Worm (Caenorhabditis elegans) whole organism, young adult: Measurements from ENCODE around the gene F18E9.7.
A peak's percentile ranks its signal among the peaks of the same experiment; 100 is the strongest.
"Not testable (repeated sequence)": the region's sequence is repeated elsewhere in the genome, so short reads cannot be mapped to it uniquely, and the experiment has no call there.

ENCODE experiments used
- B0019.2 ChIP-seq: fragments of 200-800 bp; sonication (Bioruptor generic); conservative IDR thresholded peaks from 2 replicates; pipeline ENCODE4 v1.3.6; 2022; ENCODE audit warnings: missing genetic modification reagents, missing genetic modification characterization, missing compliant biosample characterization
- C17E4.6 ChIP-seq: fragments of 200-800 bp; sonication (Bioruptor generic); IDR thresholded peaks from 2 replicates; pipeline ENCODE4 v1.3.6; 2022; ENCODE audit warnings: missing genetic modification reagents, missing genetic modification characterization, missing compliant biosample characterization
- D2030.7 ChIP-seq: fragments of 200-800 bp; sonication (Bioruptor generic); IDR thresholded peaks from 2 replicates; pipeline ENCODE4 v1.3.6; 2022; ENCODE audit warnings: missing genetic modification reagents, missing genetic modification characterization, missing compliant biosample characterization
- F10E7.11 ChIP-seq: sonication (generic microtip); optimal IDR thresholded peaks from 2 replicates; lab custom pipeline; 2017; ENCODE audit warnings: mild to moderate bottlenecking, missing genetic modification characterization, moderate library complexity, missing compliant biosample characterization
- F49E8.2 ChIP-seq: sonication (generic microtip); optimal IDR thresholded peaks from 3 replicates; lab custom pipeline; 2017; ENCODE audit warnings: missing genetic modification characterization, mild to moderate bottlenecking, missing compliant biosample characterization, antibody characterized with exemption, moderate library complexity; ENCODE audit not compliant: insufficient read depth
- F52B5.7 ChIP-seq: sonication (generic microtip); optimal IDR thresholded peaks from 2 replicates; lab custom pipeline; 2016; ENCODE audit warnings: mild to moderate bottlenecking, missing genetic modification characterization, missing compliant biosample characterization
- F55B11.4 ChIP-seq: sonication (generic microtip); optimal IDR thresholded peaks from 2 replicates; lab custom pipeline; 2016; ENCODE audit warnings: missing compliant biosample characterization, missing genetic modification characterization, borderline replicate concordance; ENCODE audit not compliant: insufficient read depth
- F57A8.1 ChIP-seq: fragments of 200-800 bp; sonication (Bioruptor generic); optimal IDR thresholded peaks from 2 replicates; lab custom pipeline; 2018; ENCODE audit warnings: mild to moderate bottlenecking, missing genetic modification characterization, moderate library complexity, missing compliant biosample characterization
- F57C9.4 ChIP-seq: sonication (generic microtip); optimal IDR thresholded peaks from 2 replicates; lab custom pipeline; 2017; ENCODE audit warnings: mild to moderate bottlenecking, missing genetic modification characterization, missing compliant biosample characterization
- K12H6.12 ChIP-seq: fragments of 200-800 bp; sonication (Bioruptor generic); optimal IDR thresholded peaks from 2 replicates; lab custom pipeline; 2018; ENCODE audit warnings: mild to moderate bottlenecking, missing genetic modification characterization, missing compliant biosample characterization
- T07F8.4 ChIP-seq: sonication (generic microtip); optimal IDR thresholded peaks from 2 replicates; lab custom pipeline; 2016; ENCODE audit warnings: mild to moderate bottlenecking, missing genetic modification characterization, moderate library complexity, missing compliant biosample characterization
- Y79H2A.3 ChIP-seq: fragments of 200-800 bp; sonication (Bioruptor generic); conservative IDR thresholded peaks from 2 replicates; pipeline ENCODE4 v1.3.6; 2022; ENCODE audit warnings: missing genetic modification reagents, missing genetic modification characterization, missing compliant biosample characterization
- Y95B8A.8 ChIP-seq: fragments of 200-800 bp; sonication (Bioruptor generic); IDR thresholded peaks from 2 replicates; pipeline ENCODE4 v1.3.6; 2022; ENCODE audit warnings: missing genetic modification reagents, missing genetic modification characterization, missing compliant biosample characterization
- atf-7 ChIP-seq: sonication (generic microtip); optimal IDR thresholded peaks from 2 replicates; lab custom pipeline; 2017; ENCODE audit warnings: mild to moderate bottlenecking, missing genetic modification characterization, missing compliant biosample characterization
- athp-1 ChIP-seq: sonication (generic microtip); optimal IDR thresholded peaks from 2 replicates; lab custom pipeline; 2017; ENCODE audit warnings: mild to moderate bottlenecking, missing genetic modification characterization, missing compliant biosample characterization
- attf-3 ChIP-seq: fragments of 200-800 bp; sonication (Bioruptor generic); conservative IDR thresholded peaks from 2 replicates; pipeline ENCODE4 v1.3.6; 2022; ENCODE audit warnings: missing genetic modification reagents, missing genetic modification characterization, missing compliant biosample characterization
- attf-5 ChIP-seq: fragments of 200-800 bp; sonication (Bioruptor generic); optimal IDR thresholded peaks from 2 replicates; lab custom pipeline; 2018; ENCODE audit warnings: mild to moderate bottlenecking, missing genetic modification characterization, missing compliant biosample characterization
- bed-1 ChIP-seq: fragments of 200-800 bp; sonication (Bioruptor generic); IDR thresholded peaks from 2 replicates; pipeline ENCODE4 v1.3.6; 2022; ENCODE audit warnings: missing genetic modification reagents, missing genetic modification characterization, missing compliant biosample characterization
- bed-2 ChIP-seq: fragments of 200-800 bp; sonication (Bioruptor generic); IDR thresholded peaks from 2 replicates; pipeline ENCODE4 v1.3.6; 2022; ENCODE audit warnings: missing genetic modification reagents, missing genetic modification characterization, missing compliant biosample characterization
- ccch-3 ChIP-seq: fragments of 200-800 bp; sonication (Bioruptor generic); optimal IDR thresholded peaks from 2 replicates; lab custom pipeline; 2018; ENCODE audit warnings: mild to moderate bottlenecking, missing genetic modification characterization, missing compliant biosample characterization
- cebp-2 ChIP-seq: fragments of 200-800 bp; sonication (Bioruptor generic); IDR thresholded peaks from 2 replicates; pipeline ENCODE4 v1.3.6; 2022; ENCODE audit warnings: missing genetic modification characterization, missing compliant biosample characterization
- ceh-100 ChIP-seq: fragments of 200-800 bp; sonication (Bioruptor generic); IDR thresholded peaks from 2 replicates; pipeline ENCODE4 v1.3.6; 2022; ENCODE audit warnings: missing genetic modification reagents, missing genetic modification characterization, missing compliant biosample characterization
- ceh-27 ChIP-seq: fragments of 200-800 bp; sonication (Bioruptor generic); optimal IDR thresholded peaks from 2 replicates; lab custom pipeline; 2018; ENCODE audit warnings: mild to moderate bottlenecking, missing genetic modification characterization, moderate library complexity, missing compliant biosample characterization
- ceh-58 ChIP-seq: fragments of 200-800 bp; sonication (Bioruptor generic); IDR thresholded peaks from 2 replicates; pipeline ENCODE4 v1.3.6; 2022; ENCODE audit warnings: missing genetic modification characterization, missing compliant biosample characterization
- dox-1 ChIP-seq: fragments of 200-800 bp; sonication (Bioruptor generic); IDR thresholded peaks from 2 replicates; pipeline ENCODE4 v1.3.6; 2022; ENCODE audit warnings: missing genetic modification reagents, missing genetic modification characterization, missing compliant biosample characterization
- dpff-1 ChIP-seq: sonication (generic microtip); optimal IDR thresholded peaks from 2 replicates; lab custom pipeline; 2017; ENCODE audit warnings: mild to moderate bottlenecking, missing genetic modification characterization, missing compliant biosample characterization
- egl-18 ChIP-seq: fragments of 200-800 bp; sonication (Bioruptor generic); IDR thresholded peaks from 2 replicates; pipeline ENCODE4 v1.3.6; 2022; ENCODE audit warnings: missing genetic modification reagents, missing genetic modification characterization, missing compliant biosample characterization
- ekl-4 ChIP-seq: fragments of 200-800 bp; sonication (Bioruptor generic); IDR thresholded peaks from 2 replicates; pipeline ENCODE4 v1.3.6; 2022; ENCODE audit warnings: missing genetic modification reagents, missing genetic modification characterization, missing compliant biosample characterization
- fkh-3 ChIP-seq: sonication (generic microtip); optimal IDR thresholded peaks from 2 replicates; lab custom pipeline; 2016; ENCODE audit warnings: mild to moderate bottlenecking, missing genetic modification characterization, missing compliant biosample characterization
- gei-17 ChIP-seq: fragments of 200-800 bp; sonication (Bioruptor generic); optimal IDR thresholded peaks from 2 replicates; lab custom pipeline; 2018; ENCODE audit warnings: mild to moderate bottlenecking, missing genetic modification characterization, missing compliant biosample characterization
- hlh-12 ChIP-seq: sonication (generic microtip); optimal IDR thresholded peaks from 2 replicates; lab custom pipeline; 2016; ENCODE audit warnings: missing genetic modification characterization, missing compliant biosample characterization
- hrde-1 ChIP-seq: sonication (generic microtip); optimal IDR thresholded peaks from 2 replicates; lab custom pipeline; 2016; ENCODE audit warnings: missing genetic modification characterization, mild to moderate bottlenecking, missing compliant biosample characterization, moderate library complexity, missing genotype, missing genetic modification reagents, borderline replicate concordance
- lag-1 ChIP-seq: fragments of 200-800 bp; sonication (Bioruptor generic); IDR thresholded peaks from 2 replicates; pipeline ENCODE4 v1.3.6; 2022; ENCODE audit warnings: missing genetic modification reagents, missing genetic modification characterization, missing compliant biosample characterization
- nhr-80 ChIP-seq: sonication (generic microtip); optimal IDR thresholded peaks from 2 replicates; lab custom pipeline; 2016; ENCODE audit warnings: missing genetic modification characterization, missing compliant biosample characterization
- sdz-38 ChIP-seq: sonication (generic microtip); optimal IDR thresholded peaks from 2 replicates; lab custom pipeline; 2016; ENCODE audit warnings: missing genotype, missing genetic modification characterization, missing compliant biosample characterization
- snpc-1.1 ChIP-seq: sonication (generic microtip); optimal IDR thresholded peaks from 2 replicates; lab custom pipeline; 2017; ENCODE audit warnings: missing genetic modification characterization, mild to moderate bottlenecking, missing compliant biosample characterization, antibody characterized with exemption, moderate library complexity, missing genotype, missing genetic modification reagents; ENCODE audit not compliant: insufficient read depth
- tbx-9 ChIP-seq: sonication (generic microtip); optimal IDR thresholded peaks from 2 replicates; lab custom pipeline; 2016; ENCODE audit warnings: borderline replicate concordance, missing genetic modification characterization, inconsistent platforms, missing compliant biosample characterization
- tlf-1 ChIP-seq: fragments of 200-800 bp; sonication (Bioruptor generic); optimal IDR thresholded peaks from 2 replicates; lab custom pipeline; 2018; ENCODE audit warnings: mild to moderate bottlenecking, missing genetic modification characterization, missing compliant biosample characterization
- unc-62 ChIP-seq: fragments of 150-350 bp; optimal IDR thresholded peaks from 2 replicates; lab custom pipeline; 2014; ENCODE audit warnings: missing biosample characterization, missing genetic modification reagents, missing genetic modification characterization
- xnd-1 ChIP-seq: sonication (generic microtip); optimal IDR thresholded peaks from 2 replicates; lab custom pipeline; 2016; ENCODE audit warnings: missing genotype, missing genetic modification reagents, missing genetic modification characterization, missing compliant biosample characterization
- zfh-2 ChIP-seq: fragments of 200-800 bp; sonication (Bioruptor generic); conservative IDR thresholded peaks from 2 replicates; pipeline ENCODE4 v1.3.6; 2022; ENCODE audit warnings: missing genetic modification reagents, missing genetic modification characterization, missing compliant biosample characterization
- zim-3 ChIP-seq: sonication (generic microtip); optimal IDR thresholded peaks from 2 replicates; lab custom pipeline; 2017; ENCODE audit warnings: mild to moderate bottlenecking, missing genetic modification characterization, moderate library complexity, missing compliant biosample characterization
- ztf-18 ChIP-seq: sonication (generic microtip); optimal IDR thresholded peaks from 2 replicates; lab custom pipeline; 2016; ENCODE audit warnings: missing genotype, mild to moderate bottlenecking, missing genetic modification characterization, missing compliant biosample characterization
- ztf-26 ChIP-seq: sonication (generic microtip); optimal IDR thresholded peaks from 2 replicates; lab custom pipeline; 2017; ENCODE audit warnings: missing genetic modification characterization, missing compliant biosample characterization
- ztf-6 ChIP-seq: fragments of 200-800 bp; sonication (Bioruptor generic); IDR thresholded peaks from 2 replicates; pipeline ENCODE4 v1.3.6; 2022; ENCODE audit warnings: missing genetic modification reagents, missing genetic modification characterization, missing compliant biosample characterization

The F18E9.7 gene

DNA sequence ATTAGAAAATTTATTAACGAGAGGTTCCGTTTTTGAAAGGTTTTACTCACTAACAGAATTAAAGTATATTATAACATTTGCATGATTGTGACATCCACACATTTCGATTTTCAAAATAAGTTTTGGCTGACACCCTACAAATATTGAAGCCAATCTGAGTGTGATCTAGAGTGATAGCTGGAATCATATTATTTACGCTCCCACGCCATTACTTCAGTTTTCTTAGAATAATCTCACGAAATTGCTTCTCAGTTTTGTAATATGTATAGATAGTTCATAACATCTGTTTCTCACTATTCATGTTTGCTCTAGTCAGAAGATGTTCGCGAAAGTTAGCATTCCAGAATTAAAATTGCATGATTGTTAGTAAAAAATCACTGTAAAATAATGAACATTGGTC lies 14.7 kb upstream of the F18E9.7 start:
- no peak for TF ChIP-seq unc-62

- not testable (repeated sequence) for TF ChIP-seq D2030.7; unc-62; zim-3 (tag; lab: Kevin White, UChicago)
These were observed 13.1 kb upstream of the F18E9.7 start, which contains the start of gene K01A12.4 for ce11 chrX:8610606-8611005. TSS of gene K01A12.4 (plus strand) at chrX:8610906.

DNA sequence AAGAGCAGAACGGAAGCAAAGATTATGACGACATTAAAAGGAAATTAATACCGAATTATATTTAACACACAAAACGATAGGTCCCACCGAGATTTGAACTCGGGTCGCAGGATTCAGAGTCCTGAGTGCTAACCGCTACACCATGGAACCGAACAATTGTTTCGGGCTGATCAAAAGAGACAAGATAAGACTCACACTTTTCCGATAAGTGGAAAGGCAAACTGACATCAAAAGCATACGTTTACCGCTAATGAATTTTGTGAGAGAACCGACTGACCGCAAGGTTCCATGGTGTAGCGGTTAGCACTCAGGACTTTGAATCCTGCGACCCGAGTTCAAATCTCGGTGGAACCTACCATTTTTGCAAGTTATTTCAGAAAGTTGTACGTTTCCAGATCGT lies 11.2 kb upstream of the F18E9.7 start:
- TF ChIP-seq attf-5 = peak; percentile 2
- 0 out of 2 replicates have a peak, but pooled peaks have one; percentile 69 for TF ChIP-seq bed-1
- no peak for TF ChIP-seq K12H6.12 (tag; lab: Kevin White, UChicago)
- TF ChIP-seq F49E8.2 = no peak
- TF ChIP-seq Y95B8A.8 (GFP tag; lab: Robert Waterston, UW) = no peak
- peak; percentile 29 for TF ChIP-seq athp-1 (tag; lab: Kevin White, UChicago)
- TF ChIP-seq tbx-9 (tag; lab: Kevin White, UChicago) = no peak
- peak; percentile 16 for TF ChIP-seq F52B5.7 (tag; lab: Kevin White, UChicago)
- TF ChIP-seq ztf-18 (tag; lab: Kevin White, UChicago) = peak; percentile 55
- TF ChIP-seq Y79H2A.3 (GFP tag; lab: Robert Waterston, UW) = no peak
- TF ChIP-seq zim-3 (tag; lab: Kevin White, UChicago) = peak; percentile 80
- TF ChIP-seq F57A8.1 = no peak
- peak; percentile 49; the same call in 1 of the 2 replicates for TF ChIP-seq D2030.7
- TF ChIP-seq tlf-1 (GFP tag; lab: Kevin White, UChicago) = no peak
- TF ChIP-seq ztf-26 (tag; lab: Kevin White, UChicago) = peak; percentile 73
- TF ChIP-seq nhr-80 = no peak
- no peak for TF ChIP-seq lag-1 (GFP tag; lab: Robert Waterston, UW)
- TF ChIP-seq attf-3 (GFP tag; lab: Robert Waterston, UW) = 0 out of 2 replicates have a peak, but pooled peaks have one; percentile 14
- no peak for TF ChIP-seq F55B11.4
- no peak for TF ChIP-seq F57C9.4 (tag; lab: Kevin White, UChicago)
- no peak for TF ChIP-seq bed-2 (GFP tag; lab: Robert Waterston, UW)
- TF ChIP-seq T07F8.4 = peak; percentile 53
- TF ChIP-seq snpc-1.1 (tag; lab: Kevin White, UChicago) = peak; percentile 32
- no peak for TF ChIP-seq B0019.2 (GFP tag; lab: Robert Waterston, UW)
- TF ChIP-seq unc-62 = no peak
- no peak for TF ChIP-seq xnd-1 (tag; lab: Kevin White, UChicago)
- TF ChIP-seq hlh-12 = no peak
- TF ChIP-seq fkh-3 (tag; lab: Kevin White, UChicago) = no peak
- no peak for TF ChIP-seq dpff-1 (tag; lab: Kevin White, UChicago)
- TF ChIP-seq sdz-38 (tag; lab: Kevin White, UChicago) = no peak
- TF ChIP-seq egl-18 (GFP tag; lab: Robert Waterston, UW) = no peak
- 0 out of 2 replicates have a peak, but pooled peaks have one; percentile 67 for TF ChIP-seq cebp-2 (GFP tag; lab: Robert Waterston, UW)
- TF ChIP-seq dox-1 = no peak
- no peak for TF ChIP-seq F10E7.11 (tag; lab: Kevin White, UChicago)
- TF ChIP-seq C17E4.6 (GFP tag; lab: Robert Waterston, UW) = no peak
- no peak for TF ChIP-seq ccch-3 (GFP tag; lab: Kevin White, UChicago)
- no peak for TF ChIP-seq zfh-2 (GFP tag; lab: Robert Waterston, UW)
- TF ChIP-seq ztf-6 (GFP tag; lab: Robert Waterston, UW) = no peak
- TF ChIP-seq ekl-4 (GFP tag; lab: Robert Waterston, UW) = peak; percentile 66; the same call in 1 of the 2 replicates
- TF ChIP-seq atf-7 (tag; lab: Kevin White, UChicago) = no peak
- peak; percentile 77; the same call in 1 of the 2 replicates for TF ChIP-seq ceh-58 (GFP tag; lab: Robert Waterston, UW)
- no peak for TF ChIP-seq ceh-100 (GFP tag; lab: Robert Waterston, UW)
- no peak for TF ChIP-seq ceh-27 (GFP tag; lab: Kevin White, UChicago)
- peak; percentile 53 for TF ChIP-seq hrde-1 (tag; lab: Kevin White, UChicago)
- no peak for TF ChIP-seq gei-17 (GFP tag; lab: Kevin White, UChicago)
